Worm (Caenorhabditis elegans): ENCODE results near the gene K02F3.12.

DNA sequence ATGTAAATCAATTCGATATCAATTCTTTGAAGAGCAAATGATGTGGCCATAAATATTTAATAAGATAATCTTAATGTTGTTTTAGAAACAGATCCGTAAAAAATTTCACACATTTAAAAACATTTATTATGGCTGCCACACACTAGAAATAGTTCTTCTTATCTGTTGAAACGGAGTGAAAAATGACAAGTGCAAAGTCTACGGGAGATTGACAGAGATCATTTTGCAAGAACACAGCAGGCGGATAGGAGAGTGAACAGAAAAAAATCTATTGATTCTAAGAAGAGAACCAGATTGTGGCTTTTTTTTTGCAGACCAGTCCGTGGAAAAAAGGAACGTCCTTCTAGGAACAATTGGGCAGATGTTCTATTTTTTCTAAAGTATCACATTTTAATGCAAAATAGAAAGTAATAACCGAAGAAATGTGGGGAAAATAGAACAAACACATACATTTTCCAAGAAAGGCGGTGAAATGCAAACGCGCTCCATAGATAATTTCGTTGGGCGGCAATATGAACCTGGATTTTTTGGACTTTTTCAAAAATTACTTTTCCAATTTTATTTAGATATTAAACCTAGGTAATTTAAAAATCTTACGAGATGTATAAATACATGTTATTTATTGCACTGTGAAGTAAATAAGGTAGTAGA lies 45.4 kb downstream of the K02F3.12 start:
- no peak for TF ChIP-seq egl-13 (tag; optimal IDR thresholded peaks at IDR 0.05)
- TF ChIP-seq ama-1 (optimal IDR thresholded peaks at IDR 0.05), result no peak
- TF ChIP-seq nhr-76 (tag; optimal IDR thresholded peaks at IDR 0.05), result no peak
- no peak for TF ChIP-seq ztf-11 (tag; optimal IDR thresholded peaks at IDR 0.05)
- no peak for TF ChIP-seq unc-62 (GFP tag; optimal IDR thresholded peaks at IDR 0.05)
- TF ChIP-seq lin-13 (GFP tag; optimal IDR thresholded peaks at IDR 0.05), result no peak
- TF ChIP-seq tlp-1 (tag; optimal IDR thresholded peaks at IDR 0.05), result no peak
- no peak for TF ChIP-seq pag-3 (tag; optimal IDR thresholded peaks at IDR 0.05; ENCODE audit: borderline replicate concordance, insufficient read depth)
- TF ChIP-seq nhr-12 (tag; optimal IDR thresholded peaks at IDR 0.05), result no peak
